Fruit fly (Drosophila melanogaster) whole organism, embryonic: Measurements from ENCODE around the gene Adck5.

ENCODE experiments used
- ATbp ChIP-seq: fragments of 200-800 bp; sonication (Bioruptor generic); optimal IDR thresholded peaks from 2 replicates; lab custom pipeline; 2017; ENCODE audit warnings: missing biosample characterization, mild to moderate bottlenecking, missing genetic modification characterization, missing genetic modification reagents
- Adf1 ChIP-seq: fragments of 200-800 bp; sonication (Bioruptor generic); IDR thresholded peaks from 2 replicates; pipeline ENCODE4 v1.3.6; 2022; ENCODE audit warnings: missing biosample characterization, missing genetic modification characterization
- Awh ChIP-seq: fragments of 200-800 bp; sonication (Bioruptor generic); IDR thresholded peaks from 2 replicates; pipeline ENCODE4, ENCODE4 v1.3.6; 2022; ENCODE audit warnings: missing biosample characterization, missing genetic modification characterization
- CG11695 ChIP-seq: fragments of 200-800 bp; sonication (Bioruptor generic); IDR thresholded peaks from 3 replicates; pipeline ENCODE4 v1.3.6; 2022; ENCODE audit warnings: missing biosample characterization, missing genetic modification characterization
- CG12659 ChIP-seq: fragments of 200-800 bp; sonication (Bioruptor generic); optimal IDR thresholded peaks from 3 replicates; lab custom pipeline; 2017; ENCODE audit warnings: mild to moderate bottlenecking, missing biosample characterization, missing genetic modification reagents, missing genetic modification characterization
- CG13296 ChIP-seq: fragments of 200-800 bp; sonication (Bioruptor generic); optimal IDR thresholded peaks from 3 replicates; lab custom pipeline; 2018; ENCODE audit warnings: missing biosample characterization, mild to moderate bottlenecking, missing genetic modification characterization
- CG17385 ChIP-seq: fragments of 200-800 bp; sonication (Bioruptor generic); optimal IDR thresholded peaks from 3 replicates; lab custom pipeline; 2018; ENCODE audit warnings: missing biosample characterization, mild to moderate bottlenecking, missing genetic modification characterization
- CG1832 ChIP-seq: fragments of 200-800 bp; sonication (Bioruptor generic); optimal IDR thresholded peaks from 2 replicates; lab custom pipeline; 2017; ENCODE audit warnings: missing biosample characterization, mild to moderate bottlenecking, missing genetic modification characterization, inconsistent platforms
- CG18476 ChIP-seq: fragments of 200-800 bp; sonication (Bioruptor generic); optimal IDR thresholded peaks from 2 replicates; lab custom pipeline; 2016; ENCODE audit warnings: missing biosample characterization, mild to moderate bottlenecking, missing genetic modification characterization
- CG2678 ChIP-seq: fragments of 200-800 bp; sonication (Bioruptor generic); optimal IDR thresholded peaks from 3 replicates; lab custom pipeline; 2019; ENCODE audit warnings: missing biosample characterization, mild to moderate bottlenecking, missing genetic modification characterization, moderate library complexity
- CG2712 ChIP-seq: fragments of 200-800 bp; optimal IDR thresholded peaks from 3 replicates; lab custom pipeline; 2019; ENCODE audit warnings: missing biosample characterization, mild to moderate bottlenecking, missing genetic modification characterization, moderate library complexity
- CG32532 ChIP-seq: fragments of 200-800 bp; sonication (Bioruptor generic); IDR thresholded peaks from 2 replicates; pipeline ENCODE4 v1.3.6; 2022; ENCODE audit warnings: missing biosample characterization, missing genetic modification characterization
- CG32767 ChIP-seq: fragments of 200-800 bp; sonication (Bioruptor generic); IDR thresholded peaks from 2 replicates; pipeline ENCODE4 v1.3.6; 2022; ENCODE audit warnings: missing biosample characterization, missing genetic modification characterization
- CG34422 ChIP-seq: fragments of 200-800 bp; sonication (Bioruptor generic); IDR thresholded peaks from 3 replicates; pipeline ENCODE4 v1.3.6; 2022; ENCODE audit warnings: missing biosample characterization, missing genetic modification characterization
- CG5180 ChIP-seq: fragments of 200-800 bp; sonication (Bioruptor generic); optimal IDR thresholded peaks from 3 replicates; lab custom pipeline; 2017; ENCODE audit warnings: missing biosample characterization, missing genetic modification characterization, mild to moderate bottlenecking, moderate library complexity, missing genetic modification reagents
- CG6272 ChIP-seq: fragments of 200-800 bp; sonication (Bioruptor generic); IDR thresholded peaks from 2 replicates; pipeline ENCODE4 v1.3.6; 2022; ENCODE audit warnings: missing biosample characterization, missing genetic modification characterization
- CG7839 ChIP-seq: fragments of 200-800 bp; sonication (Bioruptor generic); optimal IDR thresholded peaks from 3 replicates; lab custom pipeline; 2018; ENCODE audit warnings: missing biosample characterization, mild to moderate bottlenecking, missing genetic modification characterization, moderate library complexity
- CG8924 ChIP-seq: fragments of 200-800 bp; optimal IDR thresholded peaks from 3 replicates; lab custom pipeline; 2019; ENCODE audit warnings: missing biosample characterization, mild to moderate bottlenecking, missing genetic modification characterization, moderate library complexity
- CG9437 ChIP-seq: fragments of 200-800 bp; sonication (Bioruptor generic); optimal IDR thresholded peaks from 2 replicates; lab custom pipeline; 2018; ENCODE audit warnings: missing biosample characterization, mild to moderate bottlenecking, missing genetic modification characterization
- CHES-1-like ChIP-seq: fragments of 200-800 bp; sonication (Bioruptor generic); optimal IDR thresholded peaks from 2 replicates; lab custom pipeline; 2016; ENCODE audit warnings: missing biosample characterization, missing genetic modification characterization
- D ChIP-seq, 2 experiments: fragments of 200-800 bp in 1 of 2; fragments of >200 bp in 1 of 2; sonication (Bioruptor generic) in 1 of 2; optimal IDR thresholded peaks; 2 replicates in 1 of 2; 3 replicates in 1 of 2; lab custom pipeline; 2017; ENCODE audit warnings: mild to moderate bottlenecking in 1 of 2, missing biosample characterization in 1 of 2, missing genetic modification characterization in 1 of 2, missing genetic modification reagents in 1 of 2
- Dbx ChIP-seq: fragments of 200-800 bp; sonication (Bioruptor generic); IDR thresholded peaks from 3 replicates; pipeline ENCODE4 v1.3.6; 2022; ENCODE audit warnings: missing biosample characterization, missing genetic modification characterization
- Doc2 ChIP-seq: fragments of 200-800 bp; sonication (Bioruptor generic); IDR thresholded peaks from 2 replicates; pipeline ENCODE4 v1.3.6; 2022; ENCODE audit warnings: missing biosample characterization, missing genetic modification characterization
- Lpt ChIP-seq: fragments of >200 bp; optimal IDR thresholded peaks from 2 replicates; lab custom pipeline; 2018; ENCODE audit warnings: missing biosample characterization, missing genetic modification characterization
- Nf-YC ChIP-seq: fragments of 200-800 bp; optimal IDR thresholded peaks from 3 replicates; lab custom pipeline; 2019; ENCODE audit warnings: missing biosample characterization, mild to moderate bottlenecking, missing genetic modification characterization, moderate library complexity
- Scr ChIP-seq: fragments of 200-800 bp; sonication (Bioruptor generic); IDR thresholded peaks from 2 replicates; pipeline ENCODE4 v1.3.6; 2022; ENCODE audit warnings: missing biosample characterization, missing genetic modification characterization; ENCODE audit not compliant: partially characterized antibody
- TFAM ChIP-seq: fragments of 200-800 bp; sonication (Bioruptor generic); optimal IDR thresholded peaks from 2 replicates; lab custom pipeline; 2017; ENCODE audit warnings: missing biosample characterization, missing genetic modification characterization, inconsistent platforms
- ap ChIP-seq: fragments of 200-800 bp; sonication (Bioruptor generic); IDR thresholded peaks from 2 replicates; pipeline ENCODE4 v1.3.6; 2022; ENCODE audit warnings: missing biosample characterization, missing genetic modification characterization
- ash1 ChIP-seq: fragments of 200-800 bp; sonication (Bioruptor generic); optimal IDR thresholded peaks from 2 replicates; lab custom pipeline; 2018; ENCODE audit warnings: missing biosample characterization, mild to moderate bottlenecking, missing genetic modification characterization
- bowl ChIP-seq: fragments of 200-800 bp; sonication (Bioruptor generic); IDR thresholded peaks from 2 replicates; pipeline ENCODE4 v1.3.6; 2022; ENCODE audit warnings: missing biosample characterization, missing genetic modification characterization
- crc ChIP-seq: fragments of 200-800 bp; sonication (Bioruptor generic); optimal IDR thresholded peaks from 2 replicates; lab custom pipeline; 2016; ENCODE audit warnings: missing biosample characterization, missing genetic modification characterization
- crp ChIP-seq, 2 experiments: fragments of 200-800 bp; sonication (Bioruptor generic); optimal IDR thresholded peaks; 2 replicates in 1 of 2; 3 replicates in 1 of 2; lab custom pipeline; 2017; ENCODE audit warnings: missing biosample characterization in 2 of 2, missing genetic modification characterization in 2 of 2, mild to moderate bottlenecking in 1 of 2, moderate library complexity in 1 of 2
- dm ChIP-seq: fragments of 200-800 bp; sonication (Bioruptor generic); optimal IDR thresholded peaks from 3 replicates; lab custom pipeline; 2016; ENCODE audit warnings: missing biosample characterization, missing genetic modification characterization
- dpn ChIP-seq, 2 experiments: fragments of 200-800 bp; sonication (Bioruptor generic); optimal IDR thresholded peaks; 3 replicates each; lab custom pipeline; 2016; ENCODE audit warnings: missing biosample characterization in 2 of 2, missing genetic modification characterization in 2 of 2
- dysf ChIP-seq: fragments of 200-800 bp; sonication (Bioruptor generic); IDR thresholded peaks from 3 replicates; pipeline ENCODE4 v1.3.6; 2022; ENCODE audit warnings: missing biosample characterization, missing genetic modification characterization
- ewg ChIP-seq: fragments of 200-800 bp; sonication (Bioruptor generic); optimal IDR thresholded peaks from 3 replicates; lab custom pipeline; 2017; ENCODE audit warnings: mild to moderate bottlenecking, missing biosample characterization, missing genetic modification reagents, missing genetic modification characterization
- grau ChIP-seq: fragments of 200-800 bp; optimal IDR thresholded peaks from 3 replicates; lab custom pipeline; 2019; ENCODE audit warnings: missing biosample characterization, mild to moderate bottlenecking, missing genetic modification characterization, moderate library complexity
- ind ChIP-seq: fragments of 200-800 bp; sonication (Bioruptor generic); optimal IDR thresholded peaks from 3 replicates; lab custom pipeline; 2016; ENCODE audit warnings: missing biosample characterization, missing genetic modification characterization
- luna ChIP-seq: fragments of 200-800 bp; sonication (Bioruptor generic); optimal IDR thresholded peaks from 2 replicates; lab custom pipeline; 2016; ENCODE audit warnings: missing biosample characterization, missing genetic modification characterization
- pnt ChIP-seq: fragments of 200-800 bp; sonication (Bioruptor generic); optimal IDR thresholded peaks from 3 replicates; lab custom pipeline; 2016; ENCODE audit warnings: missing biosample characterization, missing genetic modification characterization
- row ChIP-seq: fragments of 200-800 bp; sonication (Bioruptor generic); IDR thresholded peaks from 3 replicates; pipeline ENCODE4 v1.3.6; 2022; ENCODE audit warnings: missing biosample characterization, missing genetic modification characterization
- sd ChIP-seq: fragments of 200-800 bp; sonication (Bioruptor generic); optimal IDR thresholded peaks from 3 replicates; lab custom pipeline; 2018; ENCODE audit warnings: missing biosample characterization, mild to moderate bottlenecking, missing genetic modification characterization, moderate library complexity
- sens-2 ChIP-seq: fragments of 200-800 bp; sonication (Bioruptor generic); IDR thresholded peaks from 2 replicates; pipeline ENCODE4 v1.3.6; 2022; ENCODE audit warnings: missing biosample characterization, missing genetic modification characterization
- sisA ChIP-seq: fragments of 200-800 bp; sonication (Bioruptor generic); IDR thresholded peaks from 2 replicates; pipeline ENCODE4 v1.3.6; 2022; ENCODE audit warnings: missing biosample characterization, missing genetic modification characterization
- slbo ChIP-seq: fragments of 200-800 bp; sonication (Bioruptor generic); IDR thresholded peaks from 2 replicates; pipeline ENCODE4 v1.3.6; 2022; ENCODE audit warnings: missing biosample characterization, missing genetic modification characterization
- sug ChIP-seq: fragments of 200-800 bp; optimal IDR thresholded peaks from 2 replicates; lab custom pipeline; 2019; ENCODE audit warnings: missing biosample characterization, mild to moderate bottlenecking, missing genetic modification characterization, moderate library complexity
- tap ChIP-seq: fragments of 200-800 bp; optimal IDR thresholded peaks from 3 replicates; lab custom pipeline; 2019; ENCODE audit warnings: missing biosample characterization, mild to moderate bottlenecking, missing genetic modification characterization, moderate library complexity
- tgo ChIP-seq: fragments of 200-800 bp; sonication (Bioruptor generic); IDR thresholded peaks from 3 replicates; pipeline ENCODE4 v1.3.6; 2022; ENCODE audit warnings: missing biosample characterization, missing genetic modification characterization
- wor ChIP-seq: fragments of 200-800 bp; sonication (Bioruptor generic); IDR thresholded peaks from 2 replicates; pipeline ENCODE4 v1.3.6; 2022; ENCODE audit warnings: missing biosample characterization, missing genetic modification characterization

The Adck5 gene

DNA sequence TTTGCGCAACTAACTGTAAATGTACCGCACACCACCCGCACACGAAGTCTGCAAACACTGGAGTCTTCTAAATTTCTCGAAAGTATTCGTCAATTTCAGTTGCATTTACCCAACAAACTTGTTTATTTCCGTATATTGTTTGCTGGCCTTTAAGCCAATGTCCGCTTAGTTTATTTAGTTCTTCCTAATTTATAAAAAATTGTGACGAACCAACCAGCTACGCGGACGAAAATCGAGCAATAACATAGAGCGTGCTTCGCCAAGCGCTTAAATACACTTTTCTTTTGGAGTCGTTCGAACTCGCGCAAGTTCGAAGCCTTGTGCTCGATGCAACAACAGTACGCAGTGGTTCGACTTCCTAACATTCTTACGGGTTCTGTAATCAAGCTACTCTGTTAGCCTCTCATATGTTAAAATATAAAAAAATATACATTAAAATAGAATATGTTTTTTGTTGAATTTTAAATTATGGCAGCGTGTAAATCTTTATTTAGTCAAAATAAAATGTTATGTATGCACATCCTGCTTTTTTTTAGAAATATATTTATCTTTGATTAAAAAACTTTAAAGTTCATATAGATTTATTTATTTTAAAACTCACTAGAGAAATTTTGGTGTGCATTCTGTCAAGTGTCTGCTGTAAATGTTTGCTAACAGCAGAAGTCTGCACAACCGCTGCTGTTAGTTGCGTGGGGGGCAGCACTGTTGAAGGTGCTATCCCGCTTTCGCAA, 27.8 kb downstream of the Adck5 start, which contains the start of gene GlcAT-P (continued):
- no peak for TF ChIP-seq TFAM (GFP tag; lab: Kevin White, UChicago)
- peak; percentile 32; the same call in 1 of the 2 replicates for TF ChIP-seq bowl (GFP tag; lab: Robert Waterston, UW)
- peak; percentile 71 for TF ChIP-seq CG17385 (GFP tag; lab: Kevin White, UChicago)
- TF ChIP-seq Nf-YC (tag; lab: Kevin White, UChicago), result peak; percentile 71
- TF ChIP-seq Scr, result no peak
- TF ChIP-seq grau (tag; lab: Kevin White, UChicago), result peak; percentile 89
- TF ChIP-seq Lpt (GFP tag; lab: Kevin White, UChicago), result no peak
- TF ChIP-seq CG5180 (GFP tag; lab: Kevin White, UChicago), result peak; percentile 99
- no peak for TF ChIP-seq D (optimal IDR thresholded peaks at IDR 0.05; lab: Kevin White, UChicago)
- TF ChIP-seq D (GFP tag; optimal IDR thresholded peaks at IDR 0.05; lab: Kevin White, UChicago), result peak; percentile 35
- TF ChIP-seq CG34422 (GFP tag; lab: Robert Waterston, UW), result peak; percentile 52; the same call in 2 of the 3 replicates
- peak; percentile 64 for TF ChIP-seq tgo (GFP tag; lab: Robert Waterston, UW)
- TF ChIP-seq dm (GFP tag; lab: Kevin White, UChicago), result no peak
- TF ChIP-seq Doc2 (GFP tag; lab: Robert Waterston, UW), result no peak
- peak in 1 of 2 experiments; percentile 58 for TF ChIP-seq dpn (GFP tag; optimal IDR thresholded peaks at IDR 0.05; lab: Kevin White, UChicago)
- TF ChIP-seq CG1832 (GFP tag; lab: Kevin White, UChicago), result no peak
- TF ChIP-seq CG32532 (GFP tag; lab: Robert Waterston, UW), result peak; percentile 75; the same call in 1 of the 2 replicates
- no peak for TF ChIP-seq CHES-1-like (GFP tag; lab: Kevin White, UChicago)
- TF ChIP-seq Dbx (GFP tag; lab: Robert Waterston, UW), result peak; percentile 73
- no peak for TF ChIP-seq crc
- TF ChIP-seq CG7839 (tag; lab: Kevin White, UChicago), result peak; percentile 79
- peak; percentile 19; the same call in 1 of the 2 replicates for TF ChIP-seq wor (GFP tag; lab: Robert Waterston, UW)
- peak; percentile 39 for TF ChIP-seq ind (GFP tag; lab: Kevin White, UChicago)
- TF ChIP-seq CG9437 (GFP tag; lab: Kevin White, UChicago), result peak; percentile 42
- peak; percentile 71; the same call in 2 of the 3 replicates for TF ChIP-seq dysf (GFP tag; lab: Robert Waterston, UW)
- peak in 1 of 2 experiments; percentile 11 for TF ChIP-seq crp (GFP tag; optimal IDR thresholded peaks at IDR 0.05; lab: Kevin White, UChicago)
- peak; percentile 31 for TF ChIP-seq ATbp (GFP tag; lab: Kevin White, UChicago)
- peak; percentile 28; the same call in 1 of the 2 replicates for TF ChIP-seq CG6272 (GFP tag; lab: Robert Waterston, UW)
- peak; percentile 83 for TF ChIP-seq CG12659 (GFP tag; lab: Kevin White, UChicago)
- peak; percentile 83 for TF ChIP-seq sug
- peak; percentile 18 for TF ChIP-seq sd
- TF ChIP-seq Awh, result 0 out of 2 replicates have a peak, but pooled peaks have one; percentile 51
- TF ChIP-seq sens-2, result no peak
- TF ChIP-seq luna (GFP tag; lab: Kevin White, UChicago), result no peak
- TF ChIP-seq pnt (GFP tag; lab: Kevin White, UChicago), result no peak
- TF ChIP-seq CG13296 (GFP tag; lab: Kevin White, UChicago), result peak; percentile 75
- peak; percentile 83 for TF ChIP-seq slbo (GFP tag; lab: Robert Waterston, UW)
- peak; percentile 54 for TF ChIP-seq Adf1 (GFP tag; lab: Robert Waterston, UW)
- TF ChIP-seq ap, result peak; percentile 57
- TF ChIP-seq ewg (GFP tag; lab: Kevin White, UChicago), result no peak
- TF ChIP-seq CG2678 (tag; lab: Kevin White, UChicago), result peak; percentile 88
- peak; percentile 18 for TF ChIP-seq CG18476 (GFP tag; lab: Kevin White, UChicago)
- no peak for TF ChIP-seq ash1 (GFP tag; lab: Kevin White, UChicago)
- peak; percentile 29; the same call in 1 of the 2 replicates for TF ChIP-seq sisA (GFP tag; lab: Robert Waterston, UW)
- TF ChIP-seq tap, result peak; percentile 63
- TF ChIP-seq CG2712, result peak; percentile 86
- TF ChIP-seq CG8924, result peak; percentile 85
- peak; percentile 90 for TF ChIP-seq row (GFP tag; lab: Robert Waterston, UW)
- peak; percentile 74 for TF ChIP-seq CG32767 (GFP tag; lab: Robert Waterston, UW)
- peak; percentile 80 for TF ChIP-seq CG11695
